Fruit fly (Drosophila melanogaster) whole organism, pupa: ENCODE results near the gene spir.
A peak's percentile ranks its signal among the peaks of the same experiment; 100 is the strongest.

Experiments used
- CG10348 ChIP-seq: fragments of 200-800 bp; sonication (Bioruptor generic); IDR thresholded peaks from 2 replicates; pipeline ENCODE4 v1.3.6; 2022; ENCODE audit warnings: missing biosample characterization, missing genetic modification characterization
- CG13204 ChIP-seq: fragments of 200-800 bp; sonication (Bioruptor generic); optimal IDR thresholded peaks from 2 replicates; lab custom pipeline; 2018; ENCODE audit warnings: missing biosample characterization, mild to moderate bottlenecking, missing genetic modification characterization, moderate library complexity
- CG14655 ChIP-seq: fragments of 200-800 bp; sonication (Bioruptor generic); optimal IDR thresholded peaks from 3 replicates; lab custom pipeline; 2017; ENCODE audit warnings: mild to moderate bottlenecking, missing biosample characterization, missing genetic modification reagents, missing genetic modification characterization
- CG17806 ChIP-seq: fragments of 200-800 bp; sonication (Bioruptor generic); optimal IDR thresholded peaks from 2 replicates; lab custom pipeline; 2018; ENCODE audit warnings: missing biosample characterization, mild to moderate bottlenecking, missing genetic modification characterization, moderate library complexity
- CG32121 ChIP-seq: fragments of 200-800 bp; sonication (Bioruptor generic); IDR thresholded peaks from 2 replicates; pipeline ENCODE4 v1.3.6; 2022; ENCODE audit warnings: missing biosample characterization, missing genetic modification characterization
- CG34367 ChIP-seq: fragments of 200-800 bp; sonication (Bioruptor generic); optimal IDR thresholded peaks from 2 replicates; lab custom pipeline; 2018; ENCODE audit warnings: missing biosample characterization, mild to moderate bottlenecking, missing genetic modification characterization
- CG4496 ChIP-seq: fragments of 200-800 bp; sonication (Bioruptor generic); IDR thresholded peaks from 3 replicates; pipeline ENCODE4 v1.3.6; 2022; ENCODE audit warnings: missing biosample characterization, missing genetic modification characterization
- CG8159 ChIP-seq: fragments of 200-800 bp; sonication (Bioruptor generic); optimal IDR thresholded peaks from 3 replicates; lab custom pipeline; 2018; ENCODE audit warnings: missing biosample characterization, mild to moderate bottlenecking, missing genetic modification characterization, moderate library complexity
- CG8301 ChIP-seq: fragments of 200-800 bp; sonication (Bioruptor generic); optimal IDR thresholded peaks from 2 replicates; lab custom pipeline; 2018; ENCODE audit warnings: missing biosample characterization, mild to moderate bottlenecking, missing genetic modification characterization
- CG9948 ChIP-seq: fragments of 200-800 bp; sonication (Bioruptor generic); optimal IDR thresholded peaks from 2 replicates; lab custom pipeline; 2018; ENCODE audit warnings: missing biosample characterization, mild to moderate bottlenecking, missing genetic modification characterization, moderate library complexity
- EcR ChIP-seq: fragments of 200-800 bp; sonication (Bioruptor generic); optimal IDR thresholded peaks from 3 replicates; lab custom pipeline; 2019; ENCODE audit warnings: missing biosample characterization, missing genetic modification characterization, mild to moderate bottlenecking, moderate library complexity, missing genetic modification reagents
- Ets98B ChIP-seq: fragments of 200-800 bp; sonication (Bioruptor generic); IDR thresholded peaks from 2 replicates; pipeline ENCODE4 v1.3.6; 2022; ENCODE audit warnings: missing biosample characterization, missing genetic modification characterization
- Pif1A ChIP-seq: fragments of 200-800 bp; sonication (Bioruptor generic); optimal IDR thresholded peaks from 3 replicates; lab custom pipeline; 2016; ENCODE audit warnings: missing biosample characterization, missing genetic modification characterization
- Snoo ChIP-seq: fragments of 200-800 bp; sonication (Bioruptor generic); optimal IDR thresholded peaks from 3 replicates; lab custom pipeline; 2017; ENCODE audit warnings: missing biosample characterization, mild to moderate bottlenecking, missing genetic modification characterization, inconsistent platforms

DNA sequence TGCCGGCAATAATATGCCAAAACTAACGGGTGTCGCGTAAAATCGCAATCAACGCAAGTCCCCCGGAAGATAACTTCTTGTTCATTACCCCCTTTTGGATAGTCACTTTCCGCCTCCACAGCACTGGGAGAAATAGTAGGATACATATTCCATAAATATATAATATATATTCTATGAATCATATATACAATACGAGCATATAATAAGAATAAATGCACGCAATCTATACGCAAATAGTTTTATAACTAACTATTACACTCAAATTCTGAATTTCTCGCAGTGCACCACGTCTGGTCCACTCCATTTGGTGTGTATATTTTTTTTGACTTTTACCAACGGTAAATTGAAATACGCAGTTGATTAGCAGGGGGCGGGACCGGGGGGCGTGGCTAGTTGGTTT lies 59.1 kb downstream of the spir start:
- TF ChIP-seq CG14655 = peak; percentile 74
- no peak for TF ChIP-seq CG13204 (GFP tag; lab: Kevin White, UChicago)
- TF ChIP-seq CG4496 (GFP tag; lab: Robert Waterston, UW) = peak; percentile 63; the same call in 2 of the 3 replicates
- peak; percentile 28; the same call in 1 of the 2 replicates for TF ChIP-seq Ets98B (GFP tag; lab: Robert Waterston, UW)
- no peak for TF ChIP-seq Snoo (tag; lab: Kevin White, UChicago)
- TF ChIP-seq CG17806 = peak; percentile 27
- TF ChIP-seq CG8159 (tag; lab: Kevin White, UChicago) = peak; percentile 23
- TF ChIP-seq CG9948 = peak; percentile 25
- TF ChIP-seq CG8301 (tag; lab: Kevin White, UChicago) = peak; percentile 79
- peak; percentile 15 for TF ChIP-seq Pif1A (GFP tag; lab: Kevin White, UChicago)
- TF ChIP-seq CG10348 (GFP tag; lab: Robert Waterston, UW) = no peak
- no peak for TF ChIP-seq EcR (GFP tag; lab: Kevin White, UChicago)
- TF ChIP-seq CG32121 (GFP tag; lab: Robert Waterston, UW) = no peak
- TF ChIP-seq CG34367 (tag; lab: Kevin White, UChicago) = no peak
